Fruit fly (Drosophila melanogaster) whole organism, pupa: ENCODE measurements around the gene CG42763.
A peak's percentile ranks its signal among the peaks of the same experiment; 100 is the strongest.

ENCODE experiments used
- CG10348 ChIP-seq: fragments of 200-800 bp; sonication (Bioruptor generic); IDR thresholded peaks from 2 replicates; pipeline ENCODE4 v1.3.6; 2022; ENCODE audit warnings: missing biosample characterization, missing genetic modification characterization
- CG12605 ChIP-seq: fragments of 200-800 bp; sonication (Bioruptor generic); IDR thresholded peaks from 2 replicates; pipeline ENCODE4 v1.3.6; 2022; ENCODE audit warnings: missing biosample characterization, missing genetic modification characterization
- CG13204 ChIP-seq: fragments of 200-800 bp; sonication (Bioruptor generic); optimal IDR thresholded peaks from 2 replicates; lab custom pipeline; 2018; ENCODE audit warnings: missing biosample characterization, mild to moderate bottlenecking, missing genetic modification characterization, moderate library complexity
- CG34367 ChIP-seq: fragments of 200-800 bp; sonication (Bioruptor generic); optimal IDR thresholded peaks from 2 replicates; lab custom pipeline; 2018; ENCODE audit warnings: missing biosample characterization, mild to moderate bottlenecking, missing genetic modification characterization
- CG4496 ChIP-seq: fragments of 200-800 bp; sonication (Bioruptor generic); IDR thresholded peaks from 3 replicates; pipeline ENCODE4 v1.3.6; 2022; ENCODE audit warnings: missing biosample characterization, missing genetic modification characterization
- CG8159 ChIP-seq: fragments of 200-800 bp; sonication (Bioruptor generic); optimal IDR thresholded peaks from 3 replicates; lab custom pipeline; 2018; ENCODE audit warnings: missing biosample characterization, mild to moderate bottlenecking, missing genetic modification characterization, moderate library complexity
- CG8301 ChIP-seq: fragments of 200-800 bp; sonication (Bioruptor generic); optimal IDR thresholded peaks from 2 replicates; lab custom pipeline; 2018; ENCODE audit warnings: missing biosample characterization, mild to moderate bottlenecking, missing genetic modification characterization
- D1 ChIP-seq: fragments of 200-800 bp; sonication (Bioruptor generic); optimal IDR thresholded peaks from 2 replicates; lab custom pipeline; 2018; ENCODE audit warnings: missing biosample characterization, mild to moderate bottlenecking, missing genetic modification characterization, moderate library complexity
- EcR ChIP-seq: fragments of 200-800 bp; sonication (Bioruptor generic); optimal IDR thresholded peaks from 3 replicates; lab custom pipeline; 2019; ENCODE audit warnings: missing biosample characterization, missing genetic modification characterization, mild to moderate bottlenecking, moderate library complexity, missing genetic modification reagents
- Ets98B ChIP-seq: fragments of 200-800 bp; sonication (Bioruptor generic); IDR thresholded peaks from 2 replicates; pipeline ENCODE4 v1.3.6; 2022; ENCODE audit warnings: missing biosample characterization, missing genetic modification characterization
- fd96Ca ChIP-seq: fragments of 200-800 bp; sonication (Bioruptor generic); IDR thresholded peaks from 3 replicates; pipeline ENCODE4 v1.3.6; 2022; ENCODE audit warnings: missing biosample characterization, missing genetic modification characterization
- gl ChIP-seq: fragments of 200-800 bp; sonication (Bioruptor generic); optimal IDR thresholded peaks from 2 replicates; lab custom pipeline; 2018; ENCODE audit warnings: missing biosample characterization, mild to moderate bottlenecking, missing genetic modification characterization
- rn ChIP-seq: fragments of 200-800 bp; sonication (Bioruptor generic); IDR thresholded peaks from 2 replicates; pipeline ENCODE4 v1.3.6; 2022; ENCODE audit warnings: missing biosample characterization, missing genetic modification characterization

- no peak for TF ChIP-seq CG8159 (tag; lab: Kevin White, UChicago)
- no peak for TF ChIP-seq gl (tag; lab: Kevin White, UChicago)
- peak; percentile 50 for TF ChIP-seq EcR
- no peak for TF ChIP-seq fd96Ca (GFP tag; lab: Robert Waterston, UW)
- TF ChIP-seq CG34367 (tag; lab: Kevin White, UChicago): no peak
- no peak for TF ChIP-seq CG13204
- no peak for TF ChIP-seq CG4496 (GFP tag; lab: Robert Waterston, UW)
- peak; percentile 26 for TF ChIP-seq CG8301
- no peak for TF ChIP-seq CG12605 (GFP tag; lab: Robert Waterston, UW)
- TF ChIP-seq Ets98B (GFP tag; lab: Robert Waterston, UW): no peak
- TF ChIP-seq D1: no peak
- no peak for TF ChIP-seq rn (GFP tag; lab: Robert Waterston, UW)
- TF ChIP-seq CG10348 (GFP tag; lab: Robert Waterston, UW): no peak
These were observed 2.2 kb upstream of the CG42763 start, which contains the start of gene CG31606 for dm6 chr2L:8146994-8147661.
